Fruit fly (Drosophila melanogaster): Measurements from ENCODE around the gene smp-30.

The smp-30 gene

DNA sequence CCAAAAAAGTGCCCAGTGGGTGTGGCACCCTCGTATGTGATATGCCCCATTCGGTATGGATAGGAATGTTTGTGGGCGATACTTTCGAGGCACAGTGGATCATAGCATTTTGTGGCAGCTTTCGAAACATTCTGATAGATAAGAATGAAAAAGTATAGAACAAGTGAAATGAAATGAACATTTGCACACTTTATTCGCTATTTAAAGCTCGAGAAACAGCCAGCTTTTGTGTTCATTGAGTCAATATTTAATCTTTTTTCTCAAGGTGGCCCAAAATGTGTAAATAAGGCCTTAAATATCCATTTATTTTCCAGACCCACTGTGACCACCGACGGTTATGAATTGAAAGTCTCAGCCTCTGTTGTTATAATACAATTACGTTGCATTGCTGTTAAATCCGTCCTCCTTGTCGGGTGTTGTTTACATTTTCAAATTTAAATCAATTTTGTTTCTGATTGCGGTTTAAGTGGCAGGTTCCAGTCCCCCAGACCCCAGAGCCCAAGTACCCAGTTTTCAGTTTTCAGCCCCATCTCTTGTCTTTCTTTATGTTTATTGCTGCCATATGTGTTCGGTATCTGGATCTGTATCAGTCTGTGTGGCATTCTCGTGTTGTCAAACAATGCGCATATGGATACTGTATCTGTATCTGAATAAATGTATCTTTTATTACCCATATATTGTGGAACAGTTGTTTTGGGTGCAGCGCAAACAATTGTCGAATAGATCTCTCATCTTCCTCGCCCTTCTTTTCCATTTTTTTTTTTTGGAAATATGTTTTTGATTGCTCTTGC is 6.5 kb downstream of the smp-30 start:
- TF ChIP-seq CG3407 (GFP tag; optimal IDR thresholded peaks at IDR 0.05) (peak; percentile 42), Ssrp (tag; optimal IDR thresholded peaks at IDR 0.05) (peak; percentile 23), Deaf1 (tag; optimal IDR thresholded peaks at IDR 0.05) (no peak), stc (GFP tag; IDR thresholded peaks at IDR 0.05) (0 out of 2 replicates have a peak, but pooled peaks have one; percentile 34), slou (GFP tag; optimal IDR thresholded peaks at IDR 0.05) (no peak), CG10274 (GFP tag; optimal IDR thresholded peaks at IDR 0.05) (no peak), CG3838 (GFP tag; optimal IDR thresholded peaks at IDR 0.05) (no peak), HLH54F (GFP tag; optimal IDR thresholded peaks at IDR 0.05) (no peak), bowl (GFP tag; IDR thresholded peaks at IDR 0.05) (no peak), Adf1 (GFP tag; IDR thresholded peaks at IDR 0.05) (no peak), sens (GFP tag) (peak; percentile 84), CG31388 (GFP tag; optimal IDR thresholded peaks at IDR 0.05) (no peak), fd102C (GFP tag; optimal IDR thresholded peaks at IDR 0.05) (no peak), CG12299 (tag; optimal IDR thresholded peaks at IDR 0.05) (no peak), sd (tag; optimal IDR thresholded peaks at IDR 0.05) (peak; percentile 43), CTCF (GFP tag; optimal IDR thresholded peaks at IDR 0.05) (no peak), grn (GFP tag; optimal IDR thresholded peaks at IDR 0.05) (no peak), stwl (tag; optimal IDR thresholded peaks at IDR 0.05) (no peak), CG15696 (tag; optimal IDR thresholded peaks at IDR 0.05) (no peak), lilli (GFP tag; optimal IDR thresholded peaks at IDR 0.05) (no peak), Mes4 (GFP tag; optimal IDR thresholded peaks at IDR 0.05) (no peak), dm (GFP tag; optimal IDR thresholded peaks at IDR 0.05) (no peak), CG18764 (GFP tag; optimal IDR thresholded peaks at IDR 0.05) (no peak), CG10959 (GFP tag; IDR thresholded peaks at IDR 0.05) (no peak), CG1603 (tag; optimal IDR thresholded peaks at IDR 0.05) (peak; percentile 45), sqz (GFP tag; optimal IDR thresholded peaks at IDR 0.05) (no peak), Hr39 (optimal IDR thresholded peaks at IDR 0.05) (no peak), bcd (GFP tag; optimal IDR thresholded peaks at IDR 0.05) (no peak), grau (tag; optimal IDR thresholded peaks at IDR 0.05) (peak; percentile 35), Trl (optimal IDR thresholded peaks at IDR 0.05) (no peak), Trl (GFP tag; optimal IDR thresholded peaks at IDR 0.05) (peak; percentile 1), D19A (tag; optimal IDR thresholded peaks at IDR 0.05) (no peak), emc (GFP tag; optimal IDR thresholded peaks at IDR 0.05) (no peak), fu2 (GFP tag; optimal IDR thresholded peaks at IDR 0.05) (no peak), CG16815 (GFP tag; optimal IDR thresholded peaks at IDR 0.05) (no peak), CG14860 (GFP tag; IDR thresholded peaks at IDR 0.05; ENCODE audit: partially characterized antibody) (no peak), CG10366 (GFP tag; IDR thresholded peaks at IDR 0.05) (no peak), Bgb (GFP tag; IDR thresholded peaks at IDR 0.05; ENCODE audit: partially characterized antibody) (no peak), Lim3 (GFP tag; IDR thresholded peaks at IDR 0.05) (no peak), zfh2 (GFP tag; optimal IDR thresholded peaks at IDR 0.05) (no peak), Poxn (GFP tag; IDR thresholded peaks at IDR 0.05) (no peak), zen2 (GFP tag; IDR thresholded peaks at IDR 0.05; ENCODE audit: partially characterized antibody) (no peak), CG32772 (GFP tag; IDR thresholded peaks at IDR 0.05) (no peak), bigmax (GFP tag; optimal IDR thresholded peaks at IDR 0.05) (no peak), CG6813 (GFP tag; optimal IDR thresholded peaks at IDR 0.05) (no peak), CG11560 (tag; IDR thresholded peaks at IDR 0.05) (no peak), p53 (GFP tag; optimal IDR thresholded peaks at IDR 0.05) (no peak), CG14050 (GFP tag; IDR thresholded peaks at IDR 0.05) (no peak), CG18476 (GFP tag; optimal IDR thresholded peaks at IDR 0.05) (no peak), NK7.1 (GFP tag; optimal IDR thresholded peaks at IDR 0.05) (no peak), CG13775 (GFP tag; optimal IDR thresholded peaks at IDR 0.05) (no peak), CG17912 (GFP tag; optimal IDR thresholded peaks at IDR 0.05) (no peak)

Data from whole organism, embryonic.